Worm (Caenorhabditis elegans) whole organism, late embryonic: ENCODE measurements around the gene col-165.

Experiments used
- nhr-11 ChIP-seq: fragments of 150-350 bp; optimal IDR thresholded peaks from 2 replicates; lab custom pipeline; 2014; ENCODE audit warnings: missing biosample characterization, missing genetic modification characterization
- npax-4 ChIP-seq: sonication (generic microtip); optimal IDR thresholded peaks from 2 replicates; lab custom pipeline; 2016; ENCODE audit warnings: missing genetic modification characterization, missing compliant biosample characterization

DNA sequence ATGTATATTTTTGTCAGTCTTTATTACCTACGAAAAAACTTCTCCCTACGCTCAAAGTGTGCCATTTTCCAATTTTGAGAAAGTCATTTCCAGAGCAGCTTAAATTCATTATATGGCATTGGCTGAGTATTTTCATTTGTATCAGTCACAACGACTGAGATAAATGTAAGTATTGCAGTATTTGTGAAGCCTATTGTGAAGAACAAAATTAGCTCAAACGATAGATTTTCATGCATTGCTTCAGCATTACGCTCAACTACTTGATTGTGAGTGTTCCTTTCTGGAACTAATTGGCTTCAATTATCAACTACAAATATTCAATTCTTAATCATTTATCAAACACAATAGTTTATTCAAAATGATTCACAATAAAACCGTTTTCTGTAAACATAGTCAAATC is 24.3 kb downstream of the col-165 start, which contains the start of gene R160.12:
- TF ChIP-seq nhr-11 (no peak), npax-4 (tag; lab: Kevin White, UChicago) (no peak)
